Fruit fly (Drosophila melanogaster) whole organism, adult: Measurements from ENCODE around the gene CG8319.

Experiments used
- CG1620 ChIP-seq: fragments of 200-800 bp; sonication (Bioruptor generic); optimal IDR thresholded peaks from 2 replicates; lab custom pipeline; 2016; ENCODE audit warnings: missing biosample characterization, missing genetic modification characterization
- Mnt ChIP-seq: fragments of 200-800 bp; sonication (Bioruptor generic); optimal IDR thresholded peaks from 2 replicates; lab custom pipeline; 2016; ENCODE audit warnings: missing biosample characterization, mild to moderate bottlenecking, missing genetic modification characterization
- cic ChIP-seq: fragments of 200-800 bp; sonication (Bioruptor generic); optimal IDR thresholded peaks from 2 replicates; lab custom pipeline; 2017; ENCODE audit warnings: missing biosample characterization, mild to moderate bottlenecking, missing genetic modification characterization, moderate library complexity
- kay ChIP-seq: fragments of 200-800 bp; sonication (Bioruptor generic); peaks from one replicate; lab custom pipeline; 2016; ENCODE audit warnings: missing biosample characterization, missing genetic modification characterization, borderline replicate concordance
- tj ChIP-seq: fragments of 200-800 bp; sonication (Bioruptor generic); optimal IDR thresholded peaks from 3 replicates; lab custom pipeline; 2017; ENCODE audit warnings: missing biosample characterization, mild to moderate bottlenecking, missing genetic modification characterization, moderate library complexity

DNA sequence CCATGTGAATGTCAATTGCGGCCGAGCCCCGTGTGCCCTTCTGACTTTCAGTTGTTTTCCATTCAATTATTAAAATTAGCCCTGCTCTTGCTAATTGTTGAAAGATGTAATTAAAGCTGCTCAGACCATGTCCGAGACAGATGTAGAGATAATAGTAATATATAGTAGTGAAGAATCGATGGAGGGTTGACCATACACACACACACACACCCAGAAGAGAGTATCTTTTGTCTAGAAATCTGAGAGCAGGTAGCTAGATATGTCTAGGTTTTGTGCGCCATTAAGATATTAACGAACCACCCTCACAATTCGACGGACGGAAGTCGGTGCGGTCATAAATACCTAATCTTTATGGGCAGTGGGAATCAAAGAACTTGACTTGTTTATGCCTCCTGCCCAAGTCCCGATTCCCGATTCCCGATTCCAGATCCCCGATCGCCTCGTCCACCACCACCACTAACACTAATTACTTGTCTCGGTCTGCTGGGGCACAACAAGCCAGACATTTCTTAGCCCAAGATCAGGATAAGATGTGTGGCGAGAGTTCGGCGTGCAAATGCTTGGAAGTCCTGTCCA is 22.6 kb upstream of the CG8319 start:
- TF ChIP-seq kay (GFP tag; lab: Kevin White, UChicago) (no peak), Mnt (GFP tag; lab: Kevin White, UChicago) (no peak), cic (GFP tag; lab: Kevin White, UChicago) (no peak), CG1620 (GFP tag; lab: Kevin White, UChicago) (no peak), tj (GFP tag; lab: Kevin White, UChicago) (no peak)
